Fruit fly (Drosophila melanogaster): ENCODE results near the gene Akap200.

dm6 chr2L:8424090-8424470, 8.6 kb downstream of the Akap200 start:
- TF ChIP-seq acj6 (GFP tag; optimal IDR thresholded peaks at IDR 0.05) (no peak), CG16779 (tag; optimal IDR thresholded peaks at IDR 0.05) (no peak), achi (GFP tag; optimal IDR thresholded peaks at IDR 0.05) (no peak), eg (GFP tag; IDR thresholded peaks at IDR 0.05) (no peak), Met (GFP tag; optimal IDR thresholded peaks at IDR 0.05) (no peak), CG8319 (GFP tag; optimal IDR thresholded peaks at IDR 0.05) (no peak), Blimp-1 (GFP tag; optimal IDR thresholded peaks at IDR 0.05) (no peak), Ets96B (tag; optimal IDR thresholded peaks at IDR 0.05) (no peak), CG11762 (GFP tag; optimal IDR thresholded peaks at IDR 0.05; ENCODE audit: insufficient read depth) (no peak), CG8119 (GFP tag; IDR thresholded peaks at IDR 0.05) (no peak), CG11294 (GFP tag; IDR thresholded peaks at IDR 0.05) (no peak), CG6808 (GFP tag; optimal IDR thresholded peaks at IDR 0.05) (no peak), CG4318 (GFP tag; optimal IDR thresholded peaks at IDR 0.05) (no peak)

All from whole organism, prepupa.